Fruit fly (Drosophila melanogaster) whole organism, embryonic: ENCODE data around the gene LysRS.
A peak's percentile ranks its signal among the peaks of the same experiment; 100 is the strongest.

ENCODE experiments used
- Atf-2 ChIP-seq: fragments of 200-800 bp; sonication (Bioruptor generic); optimal IDR thresholded peaks from 2 replicates; lab custom pipeline; 2016; ENCODE audit warnings: missing biosample characterization, missing genetic modification characterization
- Bgb ChIP-seq: fragments of 200-800 bp; sonication (Bioruptor generic); IDR thresholded peaks from 2 replicates; pipeline ENCODE4 v1.3.6; 2022; ENCODE audit warnings: missing biosample characterization, missing genetic modification characterization; ENCODE audit not compliant: partially characterized antibody
- BtbVII ChIP-seq: fragments of 200-800 bp; sonication (Bioruptor generic); optimal IDR thresholded peaks from 3 replicates; lab custom pipeline; 2017; ENCODE audit warnings: missing biosample characterization, mild to moderate bottlenecking, missing genetic modification characterization
- C15 ChIP-seq: fragments of 200-800 bp; sonication (Bioruptor generic); IDR thresholded peaks from 3 replicates; pipeline ENCODE4 v1.3.6; 2022; ENCODE audit warnings: missing biosample characterization, missing genetic modification characterization
- CG10321 ChIP-seq: fragments of 200-800 bp; sonication (Bioruptor generic); IDR thresholded peaks from 2 replicates; pipeline ENCODE4 v1.3.6; 2022; ENCODE audit warnings: missing biosample characterization, missing genetic modification characterization
- CG11695 ChIP-seq: fragments of 200-800 bp; sonication (Bioruptor generic); IDR thresholded peaks from 3 replicates; pipeline ENCODE4 v1.3.6; 2022; ENCODE audit warnings: missing biosample characterization, missing genetic modification characterization
- CG12155 ChIP-seq: fragments of 200-800 bp; sonication (Bioruptor generic); optimal IDR thresholded peaks from 3 replicates; lab custom pipeline; 2016; ENCODE audit warnings: missing biosample characterization, missing genetic modification characterization
- CG14014 ChIP-seq: fragments of 200-800 bp; sonication (Bioruptor generic); IDR thresholded peaks from 2 replicates; pipeline ENCODE4 v1.3.6; 2022; ENCODE audit warnings: missing biosample characterization, missing genetic modification characterization
- CG14965 ChIP-seq: fragments of 200-800 bp; sonication (Bioruptor generic); optimal IDR thresholded peaks from 2 replicates; lab custom pipeline; 2016; ENCODE audit warnings: missing biosample characterization, missing genetic modification characterization, borderline replicate concordance
- CG1529 ChIP-seq: fragments of 200-800 bp; sonication (Bioruptor generic); optimal IDR thresholded peaks from 3 replicates; lab custom pipeline; 2018; ENCODE audit warnings: missing biosample characterization, missing genetic modification characterization
- CG15479 ChIP-seq: fragments of 200-800 bp; sonication (Bioruptor generic); optimal IDR thresholded peaks from 3 replicates; lab custom pipeline; 2019; ENCODE audit warnings: missing biosample characterization, mild to moderate bottlenecking, missing genetic modification characterization, moderate library complexity
- CG15514 ChIP-seq: fragments of 200-800 bp; sonication (Bioruptor generic); optimal IDR thresholded peaks from 3 replicates; lab custom pipeline; 2017; ENCODE audit warnings: missing biosample characterization, missing genetic modification characterization, mild to moderate bottlenecking, moderate library complexity, missing genetic modification reagents
- CG17186 ChIP-seq: fragments of 200-800 bp; sonication (Bioruptor generic); optimal IDR thresholded peaks from 3 replicates; lab custom pipeline; 2017; ENCODE audit warnings: missing biosample characterization, missing genetic modification reagents, missing genetic modification characterization
- CG17802 ChIP-seq: fragments of 200-800 bp; sonication (Bioruptor generic); optimal IDR thresholded peaks from 2 replicates; lab custom pipeline; 2018; ENCODE audit warnings: missing biosample characterization, mild to moderate bottlenecking, missing genetic modification characterization, moderate library complexity
- CG17912 ChIP-seq: fragments of 200-800 bp; sonication (Bioruptor generic); optimal IDR thresholded peaks from 2 replicates; lab custom pipeline; 2018; ENCODE audit warnings: missing biosample characterization, mild to moderate bottlenecking, missing genetic modification characterization
- CG18262 ChIP-seq: fragments of 200-800 bp; optimal IDR thresholded peaks from 3 replicates; lab custom pipeline; 2019; ENCODE audit warnings: missing biosample characterization, mild to moderate bottlenecking, missing genetic modification characterization, moderate library complexity
- CG2202 ChIP-seq: fragments of 200-800 bp; sonication (Bioruptor generic); optimal IDR thresholded peaks from 2 replicates; lab custom pipeline; 2018; ENCODE audit warnings: missing biosample characterization, mild to moderate bottlenecking, missing genetic modification characterization
- CG31388 ChIP-seq: fragments of 200-800 bp; sonication (Bioruptor generic); optimal IDR thresholded peaks from 2 replicates; lab custom pipeline; 2016; ENCODE audit warnings: missing biosample characterization, missing genetic modification characterization
- CG6175 ChIP-seq: fragments of 200-800 bp; sonication (Bioruptor generic); IDR thresholded peaks from 3 replicates; pipeline ENCODE4 v1.3.6; 2022; ENCODE audit warnings: missing biosample characterization, missing genetic modification characterization
- CG7556 ChIP-seq: fragments of 200-800 bp; sonication (Bioruptor generic); optimal IDR thresholded peaks from 2 replicates; lab custom pipeline; 2017; ENCODE audit warnings: missing biosample characterization, mild to moderate bottlenecking, missing genetic modification characterization
- CG7786 ChIP-seq: fragments of 200-800 bp; sonication (Bioruptor generic); optimal IDR thresholded peaks from 2 replicates; lab custom pipeline; 2016; ENCODE audit warnings: missing biosample characterization, missing genetic modification characterization
- CG7839 ChIP-seq: fragments of 200-800 bp; sonication (Bioruptor generic); optimal IDR thresholded peaks from 3 replicates; lab custom pipeline; 2018; ENCODE audit warnings: missing biosample characterization, mild to moderate bottlenecking, missing genetic modification characterization, moderate library complexity
- CG8359 ChIP-seq: fragments of 200-800 bp; sonication (Bioruptor generic); optimal IDR thresholded peaks from 2 replicates; lab custom pipeline; 2017; ENCODE audit warnings: missing biosample characterization, mild to moderate bottlenecking, missing genetic modification characterization, borderline replicate concordance
- ERR ChIP-seq: fragments of 200-800 bp; sonication (Bioruptor generic); optimal IDR thresholded peaks from 2 replicates; lab custom pipeline; 2016; ENCODE audit warnings: missing biosample characterization, missing genetic modification characterization
- Ets97D ChIP-seq: fragments of 200-800 bp; sonication (Bioruptor generic); optimal IDR thresholded peaks from 3 replicates; lab custom pipeline; 2016; ENCODE audit warnings: missing biosample characterization, missing genetic modification characterization
- Gug ChIP-seq: fragments of 200-800 bp; sonication (Bioruptor generic); IDR thresholded peaks from 4 replicates; pipeline ENCODE4 v1.3.6; 2022; ENCODE audit warnings: missing biosample characterization, missing genetic modification characterization
- Myb ChIP-seq: fragments of 200-800 bp; sonication (Bioruptor generic); optimal IDR thresholded peaks from 2 replicates; lab custom pipeline; 2016; ENCODE audit warnings: missing biosample characterization, missing genetic modification characterization
- NFAT ChIP-seq: fragments of 200-800 bp; sonication (Bioruptor generic); IDR thresholded peaks from 2 replicates; pipeline ENCODE4 v1.3.6; 2022; ENCODE audit warnings: missing biosample characterization, missing genetic modification characterization
- Spps ChIP-seq: fragments of 200-800 bp; sonication (Bioruptor generic); optimal IDR thresholded peaks from 2 replicates; lab custom pipeline; 2018; ENCODE audit warnings: missing biosample characterization, mild to moderate bottlenecking, missing genetic modification characterization
- abd-A ChIP-seq: fragments of 200-800 bp; sonication (Bioruptor generic); optimal IDR thresholded peaks from 3 replicates; lab custom pipeline; 2019; ENCODE audit warnings: missing biosample characterization, mild to moderate bottlenecking, missing genetic modification characterization, moderate library complexity
- amos ChIP-seq: fragments of 200-800 bp; sonication (Bioruptor generic); IDR thresholded peaks from 2 replicates; pipeline ENCODE4 v1.3.6; 2022; ENCODE audit warnings: missing biosample characterization, missing genetic modification characterization; ENCODE audit not compliant: partially characterized antibody
- ato ChIP-seq: fragments of 200-800 bp; sonication (Bioruptor generic); IDR thresholded peaks from 2 replicates; pipeline ENCODE4 v1.3.6; 2022; ENCODE audit warnings: missing biosample characterization, missing genetic modification characterization; ENCODE audit not compliant: partially characterized antibody
- bcd ChIP-seq: fragments of 200-800 bp; sonication (Bioruptor generic); optimal IDR thresholded peaks from 2 replicates; lab custom pipeline; 2017; ENCODE audit warnings: missing biosample characterization, mild to moderate bottlenecking, missing genetic modification characterization
- dmrt11E ChIP-seq: fragments of 200-800 bp; sonication (Bioruptor generic); optimal IDR thresholded peaks from 3 replicates; lab custom pipeline; 2018; ENCODE audit warnings: missing biosample characterization, mild to moderate bottlenecking, missing genetic modification characterization, moderate library complexity
- exex ChIP-seq: fragments of 200-800 bp; sonication (Bioruptor generic); optimal IDR thresholded peaks from 4 replicates; lab custom pipeline; 2018; ENCODE audit warnings: missing biosample characterization, mild to moderate bottlenecking, missing genetic modification characterization, moderate library complexity
- fru ChIP-seq: fragments of >200 bp; optimal IDR thresholded peaks from 2 replicates; lab custom pipeline; 2017
- gem ChIP-seq: fragments of 200-800 bp; sonication (Bioruptor generic); optimal IDR thresholded peaks from 2 replicates; lab custom pipeline; 2019; ENCODE audit warnings: missing biosample characterization, mild to moderate bottlenecking, missing genetic modification characterization, moderate library complexity
- kay ChIP-seq: fragments of 200-800 bp; sonication (Bioruptor generic); optimal IDR thresholded peaks from 2 replicates; lab custom pipeline; 2016; ENCODE audit warnings: missing biosample characterization, missing genetic modification characterization
- knrl ChIP-seq: fragments of 200-800 bp; sonication (Bioruptor generic); IDR thresholded peaks from 3 replicates; pipeline ENCODE4 v1.3.6; 2022; ENCODE audit warnings: missing biosample characterization, missing genetic modification characterization; ENCODE audit not compliant: partially characterized antibody
- rib ChIP-seq: fragments of 200-800 bp; sonication (Bioruptor generic); IDR thresholded peaks from 2 replicates; pipeline ENCODE4 v1.3.6; 2022; ENCODE audit warnings: missing biosample characterization, missing genetic modification characterization
- schlank ChIP-seq: fragments of 200-800 bp; sonication (Bioruptor generic); optimal IDR thresholded peaks from 2 replicates; lab custom pipeline; 2018; ENCODE audit warnings: missing biosample characterization, mild to moderate bottlenecking, missing genetic modification characterization
- scrt ChIP-seq: fragments of 200-800 bp; sonication (Bioruptor generic); optimal IDR thresholded peaks from 2 replicates; lab custom pipeline; 2018; ENCODE audit warnings: missing biosample characterization, mild to moderate bottlenecking, missing genetic modification characterization, moderate library complexity
- seq ChIP-seq: fragments of 200-800 bp; sonication (Bioruptor generic); IDR thresholded peaks from 2 replicates; pipeline ENCODE4 v1.3.6; 2022; ENCODE audit warnings: missing biosample characterization, missing genetic modification characterization
- sisA ChIP-seq: fragments of 200-800 bp; sonication (Bioruptor generic); IDR thresholded peaks from 2 replicates; pipeline ENCODE4 v1.3.6; 2022; ENCODE audit warnings: missing biosample characterization, missing genetic modification characterization
- sqz ChIP-seq: fragments of 200-800 bp; sonication (Bioruptor generic); optimal IDR thresholded peaks from 3 replicates; lab custom pipeline; 2018; ENCODE audit warnings: missing biosample characterization, mild to moderate bottlenecking, missing genetic modification characterization
- trh ChIP-seq: fragments of 200-800 bp; sonication (Bioruptor generic); optimal IDR thresholded peaks from 2 replicates; lab custom pipeline; 2016; ENCODE audit warnings: missing biosample characterization, missing genetic modification characterization
- ttk ChIP-seq: fragments of 200-800 bp; sonication (Bioruptor generic); IDR thresholded peaks from 2 replicates; pipeline ENCODE4 v2.1.2; 2022; ENCODE audit warnings: missing biosample characterization, missing genetic modification characterization
- unpg ChIP-seq: fragments of 200-800 bp; sonication (Bioruptor generic); optimal IDR thresholded peaks from 3 replicates; lab custom pipeline; 2018; ENCODE audit warnings: missing biosample characterization, mild to moderate bottlenecking, missing genetic modification characterization, moderate library complexity
- zen ChIP-seq: fragments of 200-800 bp; sonication (Bioruptor generic); optimal IDR thresholded peaks from 3 replicates; lab custom pipeline; 2018; ENCODE audit warnings: missing biosample characterization, mild to moderate bottlenecking, missing genetic modification characterization, moderate library complexity

The LysRS gene

DNA sequence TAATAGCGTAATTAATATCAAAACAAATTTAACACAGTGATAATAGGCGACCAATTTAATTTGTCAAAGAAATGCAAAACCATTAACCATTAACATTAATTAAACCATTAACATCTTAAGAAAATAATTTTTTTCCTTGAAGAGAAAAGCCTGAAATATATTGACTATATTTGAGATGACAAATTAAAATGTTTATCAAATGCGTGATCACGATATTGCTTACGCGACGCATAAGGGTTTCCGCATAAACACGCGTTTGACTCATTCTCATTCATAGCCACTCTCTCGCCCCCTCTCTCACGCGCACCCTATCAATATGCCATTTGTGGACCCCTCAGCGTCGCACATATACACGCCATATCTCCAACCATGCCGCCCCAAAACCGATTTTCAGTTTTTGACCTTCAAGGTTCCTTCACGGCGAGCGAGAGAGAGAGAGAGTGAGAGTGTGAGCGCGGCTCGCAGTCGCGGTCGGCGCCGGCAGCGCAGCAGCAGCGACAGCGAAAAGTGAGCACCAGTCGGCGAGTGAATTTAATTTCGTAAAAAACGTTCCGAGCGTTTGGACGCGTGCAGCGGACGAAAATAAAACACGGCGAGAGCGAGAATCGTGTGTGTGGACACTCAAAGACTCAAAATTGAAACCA, 23.2 kb downstream of the LysRS start, which contains the start of gene Hex-A (continued):
- TF ChIP-seq schlank (tag; lab: Kevin White, UChicago) (peak; percentile 95), seq (GFP tag; lab: Robert Waterston, UW) (peak; percentile 96), C15 (peak; percentile 87), CG14965 (peak; percentile 50), CG18262 (tag; lab: Kevin White, UChicago) (peak; percentile 98), CG17912 (GFP tag; lab: Kevin White, UChicago) (peak; percentile 75), exex (tag; lab: Kevin White, UChicago) (peak; percentile 94), rib (GFP tag; lab: Robert Waterston, UW) (peak; percentile 95), zen (tag; lab: Kevin White, UChicago) (peak; percentile 90), Atf-2 (peak; percentile 91), CG15514 (GFP tag; lab: Kevin White, UChicago) (peak; percentile 90), amos (GFP tag; lab: Robert Waterston, UW) (peak; percentile 14; the same call in 1 of the 2 replicates), Ets97D (GFP tag; lab: Kevin White, UChicago) (peak; percentile 53), dmrt11E (peak; percentile 93), CG15479 (no peak), CG8359 (GFP tag; lab: Kevin White, UChicago) (peak; percentile 87), sisA (peak; percentile 81), CG10321 (GFP tag; lab: Robert Waterston, UW) (peak; percentile 61; the same call in 1 of the 2 replicates), ttk (GFP tag; lab: Robert Waterston, UW) (peak; percentile 82), Spps (tag; lab: Kevin White, UChicago) (peak; percentile 92), CG7786 (peak; percentile 92), bcd (GFP tag; lab: Kevin White, UChicago) (peak; percentile 96), knrl (no peak), CG2202 (tag; lab: Kevin White, UChicago) (peak; percentile 90), Gug (GFP tag; lab: Robert Waterston, UW) (peak; percentile 75), kay (GFP tag; lab: Kevin White, UChicago) (peak; percentile 96), trh (GFP tag; lab: Kevin White, UChicago) (peak; percentile 78), BtbVII (GFP tag; lab: Kevin White, UChicago) (peak; percentile 98), sqz (GFP tag; lab: Kevin White, UChicago) (peak; percentile 95), unpg (GFP tag; lab: Kevin White, UChicago) (peak; percentile 98), CG12155 (peak; percentile 81), Myb (GFP tag; lab: Kevin White, UChicago) (peak; percentile 78), ato (GFP tag; lab: Robert Waterston, UW) (no peak), CG17802 (tag; lab: Kevin White, UChicago) (peak; percentile 77), CG7556 (peak; percentile 99), CG7839 (tag; lab: Kevin White, UChicago) (peak; percentile 98), fru (no peak), CG17186 (GFP tag; lab: Kevin White, UChicago) (peak; percentile 75), abd-A (peak; percentile 93), CG6175 (peak; percentile 83; the same call in 2 of the 3 replicates), ERR (GFP tag; lab: Kevin White, UChicago) (peak; percentile 99), scrt (GFP tag; lab: Kevin White, UChicago) (peak; percentile 97), gem (tag; lab: Kevin White, UChicago) (peak; percentile 99), Bgb (GFP tag; lab: Robert Waterston, UW) (peak; percentile 54; the same call in 1 of the 2 replicates), CG14014 (GFP tag; lab: Robert Waterston, UW) (peak; percentile 92), CG31388 (peak; percentile 74), CG11695 (GFP tag; lab: Robert Waterston, UW) (peak; percentile 96), CG1529 (GFP tag; lab: Kevin White, UChicago) (peak; percentile 96), NFAT (GFP tag; lab: Robert Waterston, UW) (peak; percentile 89)
